Worm (Caenorhabditis elegans) whole organism, early embryonic: ENCODE data around the gene F28A10.8.

Source experiments
- B0310.2 ChIP-seq: sonication (generic microtip); optimal IDR thresholded peaks from 2 replicates; lab custom pipeline; 2016; ENCODE audit warnings: mild to moderate bottlenecking, missing genetic modification characterization, missing compliant biosample characterization
- F13C5.2 ChIP-seq: sonication (generic microtip); optimal IDR thresholded peaks from 2 replicates; lab custom pipeline; 2017; ENCODE audit warnings: mild to moderate bottlenecking, missing genetic modification characterization, inconsistent platforms, missing compliant biosample characterization
- ama-1 ChIP-seq: fragments of 150-350 bp; optimal IDR thresholded peaks from 2 replicates; lab custom pipeline; 2014
- hmg-4 ChIP-seq: fragments of 200-800 bp; sonication (Bioruptor generic); optimal IDR thresholded peaks from 2 replicates; lab custom pipeline; 2018; ENCODE audit warnings: mild to moderate bottlenecking, missing genetic modification characterization, missing compliant biosample characterization
- scrt-1 ChIP-seq: fragments of 200-800 bp; sonication (Bioruptor generic); IDR thresholded peaks from 2 replicates; pipeline ENCODE4 v1.3.6; 2022; ENCODE audit warnings: missing genetic modification characterization, missing compliant biosample characterization

ce11 chrII:848519-848918, 10.2 kb upstream of the F28A10.8 start, which contains the start of the genes acdh-9 and F28A10.13:
- TF ChIP-seq B0310.2 (tag; lab: Kevin White, UChicago) (no peak), ama-1 (lab: Kevin White, UChicago) (no peak), scrt-1 (GFP tag; lab: Robert Waterston, UW) (no peak), hmg-4 (GFP tag; lab: Kevin White, UChicago) (no peak), F13C5.2 (tag; lab: Kevin White, UChicago) (no peak)
